Worm (Caenorhabditis elegans): ENCODE data around the gene T16A9.3.
A peak's percentile ranks its signal among the peaks of the same experiment; 100 is the strongest.

T16A9.3 gene

ce11 chrV:14240694-14241201 lies 35.4 kb downstream of the T16A9.3 start, which contains the start of gene K02E11.10:
TSS of gene K02E11.10 (minus strand) at chrV:14241151.
- TF ChIP-seq ceh-8 (GFP tag; optimal IDR thresholded peaks at IDR 0.05): peak; percentile 25
- no peak for TF ChIP-seq lin-13 (GFP tag; optimal IDR thresholded peaks at IDR 0.05)
- no peak for TF ChIP-seq lin-14 (GFP tag; optimal IDR thresholded peaks at IDR 0.05)

ce11 chrV:14243904-14244303 lies 38.6 kb downstream of the T16A9.3 start, which contains the start of gene sre-7:
TSS of gene sre-7 (plus strand) at chrV:14244204.
- no peak for TF ChIP-seq grh-1 (GFP tag; IDR thresholded peaks at IDR 0.05)
- TF ChIP-seq zip-4 (GFP tag; optimal IDR thresholded peaks at IDR 0.05): no peak
- no peak for TF ChIP-seq tbx-2 (tag; optimal IDR thresholded peaks at IDR 0.05)
- no peak for TF ChIP-seq elt-3 (tag; optimal IDR thresholded peaks at IDR 0.05)
- no peak for TF ChIP-seq F16B12.6 (tag; optimal IDR thresholded peaks at IDR 0.05)

- TF ChIP-seq F16B12.6 (tag; optimal IDR thresholded peaks at IDR 0.05) (no peak), sox-4 (tag; optimal IDR thresholded peaks at IDR 0.05) (no peak), lin-15B (tag; optimal IDR thresholded peaks at IDR 0.05) (no peak), efl-1 (optimal IDR thresholded peaks at IDR 0.05) (no peak), efl-1 (GFP tag; optimal IDR thresholded peaks at IDR 0.05 in 1 of 2) (peak in 1 of 2 experiments; percentile 31), hpl-2 (GFP tag; optimal IDR thresholded peaks at IDR 0.05) (no peak)
Observed at ce11 chrV:14246761-14247160, 41.4 kb downstream of the T16A9.3 start, which contains the start of gene K02E11.3. TSS of gene K02E11.3 (minus strand) at chrV:14246861.

ce11 chrV:14248025-14248424 lies 42.7 kb downstream of the T16A9.3 start, which contains the start of gene K02E11.4:
TSS of gene K02E11.4 (minus strand) at chrV:14248125.
- TF ChIP-seq ceh-8 (GFP tag; optimal IDR thresholded peaks at IDR 0.05) (no peak), irx-1 (tag; optimal IDR thresholded peaks at IDR 0.05) (no peak), efl-1 (optimal IDR thresholded peaks at IDR 0.05) (no peak), efl-1 (GFP tag; optimal IDR thresholded peaks at IDR 0.05 in 1 of 2) (no peak), C16A3.4 (tag; optimal IDR thresholded peaks at IDR 0.05) (no peak), unc-62 (GFP tag; optimal IDR thresholded peaks at IDR 0.05) (no peak), fkh-8 (tag; optimal IDR thresholded peaks at IDR 0.05) (no peak), Y116A8C.19 (tag; optimal IDR thresholded peaks at IDR 0.05; ENCODE audit: borderline replicate concordance) (no peak)

ce11 chrV:14248654-14249053 lies 43.3 kb downstream of the T16A9.3 start, which contains the start of gene K02E11.6:
TSS of gene K02E11.6 (plus strand) at chrV:14248802.
- TF ChIP-seq ceh-63 (GFP tag; optimal IDR thresholded peaks at IDR 0.05) (no peak), elt-2 (tag; optimal IDR thresholded peaks at IDR 0.05) (no peak), lin-15B (tag; optimal IDR thresholded peaks at IDR 0.05) (no peak), sptf-1 (tag; optimal IDR thresholded peaks at IDR 0.05) (no peak), aha-1 (tag; optimal IDR thresholded peaks at IDR 0.05) (no peak), fkh-10 (GFP tag; optimal IDR thresholded peaks at IDR 0.05) (no peak), hlh-4 (tag; optimal IDR thresholded peaks at IDR 0.05) (no peak), nhr-85 (tag) (no peak), C34B4.2 (tag; optimal IDR thresholded peaks at IDR 0.05) (no peak), irx-1 (tag; optimal IDR thresholded peaks at IDR 0.05) (no peak), lin-35 (GFP tag; optimal IDR thresholded peaks at IDR 0.05) (no peak), Y116A8C.19 (tag; optimal IDR thresholded peaks at IDR 0.05; ENCODE audit: borderline replicate concordance) (no peak), snpc-4 (tag; optimal IDR thresholded peaks at IDR 0.05) (no peak), ztf-11 (tag; optimal IDR thresholded peaks at IDR 0.05) (no peak), nhr-20 (tag; optimal IDR thresholded peaks at IDR 0.05) (no peak), tbx-2 (tag; optimal IDR thresholded peaks at IDR 0.05) (no peak), skn-1 (tag; optimal IDR thresholded peaks at IDR 0.05) (no peak), tlp-1 (tag; optimal IDR thresholded peaks at IDR 0.05) (no peak)

- TF ChIP-seq unc-86 (tag; optimal IDR thresholded peaks at IDR 0.05): no peak
Observed at ce11 chrV:14252025-14252424, 46.7 kb downstream of the T16A9.3 start, which contains the start of gene K02E11.5. TSS of gene K02E11.5 (plus strand) at chrV:14252325.

All from whole organism, L1 larva.